Fruit fly (Drosophila melanogaster) whole organism, embryonic: ENCODE data around the gene peng.

ENCODE experiments used
- CG10147 ChIP-seq: fragments of 200-800 bp; sonication (Bioruptor generic); optimal IDR thresholded peaks from 2 replicates; lab custom pipeline; 2019; ENCODE audit warnings: missing biosample characterization, mild to moderate bottlenecking, missing genetic modification characterization, moderate library complexity
- CG11696 ChIP-seq: fragments of 200-800 bp; sonication (Bioruptor generic); IDR thresholded peaks from 2 replicates; pipeline ENCODE4 v1.3.6; 2022; ENCODE audit warnings: missing biosample characterization, missing genetic modification characterization
- CG12659 ChIP-seq: fragments of 200-800 bp; sonication (Bioruptor generic); optimal IDR thresholded peaks from 3 replicates; lab custom pipeline; 2017; ENCODE audit warnings: mild to moderate bottlenecking, missing biosample characterization, missing genetic modification reagents, missing genetic modification characterization
- CG14014 ChIP-seq: fragments of 200-800 bp; sonication (Bioruptor generic); IDR thresholded peaks from 2 replicates; pipeline ENCODE4 v1.3.6; 2022; ENCODE audit warnings: missing biosample characterization, missing genetic modification characterization
- CG14667 ChIP-seq: fragments of 200-800 bp; sonication (Bioruptor generic); IDR thresholded peaks from 2 replicates; pipeline ENCODE4 v1.3.6; 2022; ENCODE audit warnings: missing biosample characterization, missing genetic modification characterization
- CG14710 ChIP-seq: fragments of 200-800 bp; sonication (Bioruptor generic); optimal IDR thresholded peaks from 3 replicates; lab custom pipeline; 2019; ENCODE audit warnings: missing biosample characterization, mild to moderate bottlenecking, missing genetic modification characterization, moderate library complexity
- CG14965 ChIP-seq: fragments of 200-800 bp; sonication (Bioruptor generic); optimal IDR thresholded peaks from 2 replicates; lab custom pipeline; 2016; ENCODE audit warnings: missing biosample characterization, missing genetic modification characterization, borderline replicate concordance
- CG15601 ChIP-seq: fragments of 200-800 bp; sonication (Bioruptor generic); optimal IDR thresholded peaks from 3 replicates; lab custom pipeline; 2019; ENCODE audit warnings: missing biosample characterization, mild to moderate bottlenecking, missing genetic modification characterization, moderate library complexity
- CG16815 ChIP-seq: fragments of 200-800 bp; sonication (Bioruptor generic); optimal IDR thresholded peaks from 3 replicates; lab custom pipeline; 2017; ENCODE audit warnings: missing biosample characterization, mild to moderate bottlenecking, missing genetic modification characterization
- CG17912 ChIP-seq: fragments of 200-800 bp; sonication (Bioruptor generic); optimal IDR thresholded peaks from 2 replicates; lab custom pipeline; 2018; ENCODE audit warnings: missing biosample characterization, mild to moderate bottlenecking, missing genetic modification characterization
- CG2202 ChIP-seq: fragments of 200-800 bp; sonication (Bioruptor generic); optimal IDR thresholded peaks from 2 replicates; lab custom pipeline; 2018; ENCODE audit warnings: missing biosample characterization, mild to moderate bottlenecking, missing genetic modification characterization
- CG2875 ChIP-seq: fragments of 200-800 bp; sonication (Bioruptor generic); optimal IDR thresholded peaks from 2 replicates; lab custom pipeline; 2017; ENCODE audit warnings: missing biosample characterization, mild to moderate bottlenecking, missing genetic modification characterization, missing genetic modification reagents
- CG30403 ChIP-seq: fragments of 200-800 bp; sonication (Bioruptor generic); optimal IDR thresholded peaks from 3 replicates; lab custom pipeline; 2016; ENCODE audit warnings: missing biosample characterization, missing genetic modification characterization
- CG30431 ChIP-seq: fragments of 200-800 bp; sonication (Bioruptor generic); optimal IDR thresholded peaks from 2 replicates; lab custom pipeline; 2017; ENCODE audit warnings: missing biosample characterization, missing genetic modification characterization
- CG3995 ChIP-seq: fragments of 200-800 bp; sonication (Bioruptor generic); optimal IDR thresholded peaks from 3 replicates; lab custom pipeline; 2016; ENCODE audit warnings: missing biosample characterization, missing genetic modification characterization
- CG6689 ChIP-seq: fragments of 200-800 bp; sonication (Bioruptor generic); IDR thresholded peaks from 2 replicates; pipeline ENCODE4 v1.3.6; 2022; ENCODE audit warnings: missing biosample characterization, missing genetic modification characterization
- CG7745 ChIP-seq: fragments of 200-800 bp; sonication (Bioruptor generic); optimal IDR thresholded peaks from 2 replicates; lab custom pipeline; 2018; ENCODE audit warnings: missing biosample characterization, mild to moderate bottlenecking, missing genetic modification characterization, moderate library complexity
- CG9876 ChIP-seq: fragments of 200-800 bp; sonication (Bioruptor generic); optimal IDR thresholded peaks from 2 replicates; lab custom pipeline; 2016; ENCODE audit warnings: missing biosample characterization, missing genetic modification characterization
- CoRest ChIP-seq: fragments of 200-800 bp; sonication (Bioruptor generic); optimal IDR thresholded peaks from 3 replicates; lab custom pipeline; 2018; ENCODE audit warnings: missing biosample characterization, mild to moderate bottlenecking, missing genetic modification characterization, moderate library complexity
- Deaf1 ChIP-seq: fragments of 200-800 bp; optimal IDR thresholded peaks from 3 replicates; lab custom pipeline; 2019; ENCODE audit warnings: missing biosample characterization, mild to moderate bottlenecking, missing genetic modification characterization, moderate library complexity
- Fer3 ChIP-seq: fragments of 200-800 bp; sonication (Bioruptor generic); optimal IDR thresholded peaks from 2 replicates; lab custom pipeline; 2018; ENCODE audit warnings: missing biosample characterization, mild to moderate bottlenecking, missing genetic modification characterization, moderate library complexity
- Gsc ChIP-seq: fragments of 200-800 bp; sonication (Bioruptor generic); IDR thresholded peaks from 2 replicates; pipeline ENCODE4 v1.3.6; 2022; ENCODE audit warnings: missing biosample characterization, missing genetic modification characterization
- H15 ChIP-seq: fragments of 200-800 bp; sonication (Bioruptor generic); IDR thresholded peaks from 3 replicates; pipeline ENCODE4 v1.3.6; 2022; ENCODE audit warnings: missing biosample characterization, missing genetic modification characterization
- HLH4C ChIP-seq: fragments of 200-800 bp; sonication (Bioruptor generic); IDR thresholded peaks from 3 replicates; pipeline ENCODE4 v1.3.6; 2022; ENCODE audit warnings: missing biosample characterization, missing genetic modification characterization; ENCODE audit not compliant: partially characterized antibody
- Mes4 ChIP-seq: fragments of 200-800 bp; sonication (Bioruptor generic); optimal IDR thresholded peaks from 2 replicates; lab custom pipeline; 2016; ENCODE audit warnings: missing biosample characterization, missing genetic modification characterization
- NC2β ChIP-seq: fragments of 200-800 bp; sonication (Bioruptor generic); optimal IDR thresholded peaks from 2 replicates; lab custom pipeline; 2016; ENCODE audit warnings: missing biosample characterization, missing genetic modification characterization
- Oaz ChIP-seq: fragments of 200-800 bp; sonication (Bioruptor generic); IDR thresholded peaks from 2 replicates; pipeline ENCODE4 v1.3.6; 2022; ENCODE audit warnings: missing biosample characterization, missing genetic modification characterization
- Optix ChIP-seq: fragments of 200-800 bp; sonication (Bioruptor generic); IDR thresholded peaks from 3 replicates; pipeline ENCODE4 v1.3.6; 2022; ENCODE audit warnings: missing biosample characterization, missing genetic modification characterization
- Ptx1 ChIP-seq: fragments of 200-800 bp; sonication (Bioruptor generic); IDR thresholded peaks from 2 replicates; pipeline ENCODE4 v1.3.6; 2022; ENCODE audit warnings: missing biosample characterization, missing genetic modification characterization
- Rx ChIP-seq: fragments of 200-800 bp; sonication (Bioruptor generic); IDR thresholded peaks from 2 replicates; pipeline ENCODE4 v1.3.6; 2022; ENCODE audit warnings: missing biosample characterization, missing genetic modification characterization
- Spps ChIP-seq: fragments of 200-800 bp; sonication (Bioruptor generic); optimal IDR thresholded peaks from 2 replicates; lab custom pipeline; 2018; ENCODE audit warnings: missing biosample characterization, mild to moderate bottlenecking, missing genetic modification characterization
- Vsx1 ChIP-seq: fragments of 200-800 bp; sonication (Bioruptor generic); optimal IDR thresholded peaks from 2 replicates; lab custom pipeline; 2017; ENCODE audit warnings: missing biosample characterization, mild to moderate bottlenecking, missing genetic modification characterization, missing genetic modification reagents
- abd-A ChIP-seq: fragments of 200-800 bp; sonication (Bioruptor generic); optimal IDR thresholded peaks from 3 replicates; lab custom pipeline; 2019; ENCODE audit warnings: missing biosample characterization, mild to moderate bottlenecking, missing genetic modification characterization, moderate library complexity
- ara ChIP-seq: fragments of 200-800 bp; sonication (Bioruptor generic); IDR thresholded peaks from 2 replicates; pipeline ENCODE4 v1.3.6; 2022; ENCODE audit warnings: missing biosample characterization, missing genetic modification characterization
- fd64A ChIP-seq: fragments of 200-800 bp; sonication (Bioruptor generic); optimal IDR thresholded peaks from 3 replicates; lab custom pipeline; 2018; ENCODE audit warnings: missing biosample characterization, mild to moderate bottlenecking, missing genetic modification characterization
- gcm2 ChIP-seq: fragments of 200-800 bp; sonication (Bioruptor generic); optimal IDR thresholded peaks from 2 replicates; lab custom pipeline; 2016; ENCODE audit warnings: missing biosample characterization, missing genetic modification characterization
- gsb-n ChIP-seq: fragments of 200-800 bp; sonication (Bioruptor generic); optimal IDR thresholded peaks from 3 replicates; lab custom pipeline; 2018; ENCODE audit warnings: missing biosample characterization, mild to moderate bottlenecking, missing genetic modification characterization
- ken ChIP-seq: fragments of 200-800 bp; sonication (Bioruptor generic); IDR thresholded peaks from 3 replicates; pipeline ENCODE4 v1.3.6; 2022; ENCODE audit warnings: missing biosample characterization, missing genetic modification characterization
- lola ChIP-seq, 3 experiments: fragments of >200 bp in 2 of 3; fragments of 200-800 bp in 1 of 3; sonication (Bioruptor generic) in 1 of 3; optimal IDR thresholded peaks; 2 replicates each; lab custom pipeline; 2017 to 2019; ENCODE audit warnings: missing biosample characterization in 3 of 3, missing genetic modification characterization in 3 of 3, mild to moderate bottlenecking in 1 of 3, moderate library complexity in 1 of 3
- nmo ChIP-seq: fragments of 200-800 bp; sonication (Bioruptor generic); optimal IDR thresholded peaks from 2 replicates; lab custom pipeline; 2018; ENCODE audit warnings: missing biosample characterization, mild to moderate bottlenecking, missing genetic modification characterization, moderate library complexity
- pan ChIP-seq, 4 experiments: fragments of >200 bp in 3 of 4; fragments of 200-800 bp in 1 of 4; sonication (Bioruptor generic) in 1 of 4; optimal IDR thresholded peaks in 3 of 4; IDR thresholded peaks in 1 of 4; 2 replicates each; pipeline versions ENCODE4 v1.3.6 to Lab custom; 2017 to 2022; ENCODE audit warnings: missing biosample characterization in 2 of 4, missing genetic modification characterization in 2 of 4, mixed read lengths in 1 of 4
- pros ChIP-seq: fragments of 200-800 bp; sonication (Bioruptor generic); optimal IDR thresholded peaks from 3 replicates; lab custom pipeline; 2019; ENCODE audit warnings: missing biosample characterization, mild to moderate bottlenecking, missing genetic modification characterization, moderate library complexity
- psq ChIP-seq: fragments of 200-800 bp; sonication (Bioruptor generic); optimal IDR thresholded peaks from 2 replicates; lab custom pipeline; 2017; ENCODE audit warnings: missing biosample characterization, missing genetic modification characterization
- scrt ChIP-seq: fragments of 200-800 bp; sonication (Bioruptor generic); optimal IDR thresholded peaks from 2 replicates; lab custom pipeline; 2018; ENCODE audit warnings: missing biosample characterization, mild to moderate bottlenecking, missing genetic modification characterization, moderate library complexity
- shn ChIP-seq: fragments of 200-800 bp; sonication (Bioruptor generic); optimal IDR thresholded peaks from 3 replicates; lab custom pipeline; 2016; ENCODE audit warnings: missing biosample characterization, missing genetic modification characterization
- sqz ChIP-seq: fragments of 200-800 bp; sonication (Bioruptor generic); optimal IDR thresholded peaks from 3 replicates; lab custom pipeline; 2018; ENCODE audit warnings: missing biosample characterization, mild to moderate bottlenecking, missing genetic modification characterization
- tin ChIP-seq: fragments of 200-800 bp; sonication (Bioruptor generic); optimal IDR thresholded peaks from 3 replicates; lab custom pipeline; 2016; ENCODE audit warnings: missing biosample characterization, missing genetic modification characterization
- vnd ChIP-seq: fragments of 200-800 bp; sonication (Bioruptor generic); IDR thresholded peaks from 3 replicates; pipeline ENCODE4 v1.3.6; 2022; ENCODE audit warnings: missing biosample characterization, missing genetic modification characterization; ENCODE audit not compliant: partially characterized antibody
- yki ChIP-seq: fragments of >200 bp; optimal IDR thresholded peaks from 3 replicates; lab custom pipeline; 2018

The peng gene

DNA sequence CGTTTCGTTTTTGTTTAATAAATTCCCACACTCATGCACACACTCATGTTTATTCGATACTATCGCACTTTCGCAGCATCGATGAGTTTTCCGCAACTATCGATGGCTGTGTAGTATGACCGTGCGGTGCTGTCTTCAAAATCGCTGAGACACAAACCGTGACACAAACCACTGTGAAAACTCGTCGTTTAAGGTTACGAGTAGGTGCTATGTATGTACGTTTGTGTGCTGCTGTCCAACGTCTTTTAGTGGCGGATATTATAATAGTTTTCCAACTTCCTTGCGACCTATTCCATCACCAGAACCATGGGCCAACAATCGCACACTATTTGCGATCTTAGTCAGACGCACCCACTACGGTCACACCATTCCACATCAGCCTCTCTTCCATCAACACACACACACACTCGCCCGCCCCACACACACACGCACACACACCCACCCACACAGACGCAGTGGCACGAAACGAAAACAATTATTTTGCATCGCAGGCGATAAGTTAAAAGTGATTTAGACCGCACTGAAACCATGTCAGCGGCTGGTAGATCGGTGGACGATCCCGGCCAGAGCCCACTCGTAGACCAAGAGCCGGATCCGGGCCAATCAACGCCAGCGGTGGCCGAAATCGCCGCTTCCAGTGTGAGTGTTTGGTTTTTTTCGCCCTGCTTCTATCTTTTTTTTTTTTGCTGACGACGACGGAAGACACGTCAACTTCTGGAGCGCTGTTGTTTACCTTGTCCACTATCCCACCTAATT lies 25.5 kb downstream of the peng start, which contains the start of the genes Dd and CG1486 (continued):
- TF ChIP-seq gsb-n (tag; lab: Kevin White, UChicago) = no peak
- no peak for TF ChIP-seq Deaf1
- no peak for TF ChIP-seq CG14965
- no peak for TF ChIP-seq ara (GFP tag; lab: Robert Waterston, UW)
- TF ChIP-seq CG2202 (tag; lab: Kevin White, UChicago) = no peak
- TF ChIP-seq gcm2 (GFP tag; lab: Kevin White, UChicago) = no peak
- TF ChIP-seq CG16815 (GFP tag; lab: Kevin White, UChicago) = no peak
- no peak for TF ChIP-seq Spps (tag; lab: Kevin White, UChicago)
- no peak for TF ChIP-seq pan (optimal IDR thresholded peaks at IDR 0.05; lab: Kevin White, UChicago)
- peak in 1 of 2 experiments; percentile 21 for TF ChIP-seq pan (GFP tag; optimal IDR thresholded peaks at IDR 0.05 in 1 of 2, IDR thresholded peaks at IDR 0.05 in 1 of 2)
- TF ChIP-seq tin (GFP tag; lab: Kevin White, UChicago) = no peak
- peak; percentile 92 for TF ChIP-seq vnd (GFP tag; lab: Robert Waterston, UW)
- no peak for TF ChIP-seq Fer3 (tag; lab: Kevin White, UChicago)
- TF ChIP-seq sqz (GFP tag; lab: Kevin White, UChicago) = no peak
- TF ChIP-seq CG11696 (GFP tag; lab: Robert Waterston, UW) = no peak
- TF ChIP-seq CG17912 (GFP tag; lab: Kevin White, UChicago) = no peak
- no peak for TF ChIP-seq fd64A
- TF ChIP-seq lola (GFP tag; optimal IDR thresholded peaks at IDR 0.05; lab: Kevin White, UChicago) = no peak
- TF ChIP-seq Mes4 (GFP tag; lab: Kevin White, UChicago) = no peak
- no peak for TF ChIP-seq scrt (GFP tag; lab: Kevin White, UChicago)
- no peak for TF ChIP-seq CG14014
- no peak for TF ChIP-seq Oaz
- TF ChIP-seq Gsc = no peak
- no peak for TF ChIP-seq CG7745
- no peak for TF ChIP-seq Rx (GFP tag; lab: Robert Waterston, UW)
- TF ChIP-seq CoRest = peak; percentile 37
- TF ChIP-seq CG3995 (GFP tag; lab: Kevin White, UChicago) = peak; percentile 76
- TF ChIP-seq pros (GFP tag; lab: Kevin White, UChicago) = no peak
- peak; percentile 90 for TF ChIP-seq HLH4C
- TF ChIP-seq ken (GFP tag; lab: Robert Waterston, UW) = no peak
- no peak for TF ChIP-seq Vsx1
- TF ChIP-seq nmo (GFP tag; lab: Kevin White, UChicago) = peak; percentile 76
- TF ChIP-seq abd-A (tag; lab: Kevin White, UChicago) = no peak
- no peak for TF ChIP-seq CG2875
- peak; percentile 9 for TF ChIP-seq yki (lab: Kevin White, UChicago)
- TF ChIP-seq Ptx1 (GFP tag; lab: Robert Waterston, UW) = no peak
- no peak for TF ChIP-seq CG6689 (GFP tag; lab: Robert Waterston, UW)
- TF ChIP-seq CG14667 = no peak
- no peak for TF ChIP-seq H15 (GFP tag; lab: Robert Waterston, UW)
- TF ChIP-seq CG14710 (tag; lab: Kevin White, UChicago) = peak; percentile 79
- TF ChIP-seq CG15601 (tag; lab: Kevin White, UChicago) = no peak
- no peak for TF ChIP-seq shn (GFP tag; lab: Kevin White, UChicago)
- no peak for TF ChIP-seq psq (GFP tag; lab: Kevin White, UChicago)
- no peak for TF ChIP-seq CG9876
- TF ChIP-seq CG10147 (GFP tag; lab: Kevin White, UChicago) = no peak
- no peak for TF ChIP-seq NC2β (GFP tag; lab: Kevin White, UChicago)
- no peak for TF ChIP-seq CG30431 (GFP tag; lab: Kevin White, UChicago)
- no peak for TF ChIP-seq Optix
- TF ChIP-seq CG12659 (GFP tag; lab: Kevin White, UChicago) = peak; percentile 64
- TF ChIP-seq CG30403 (GFP tag; lab: Kevin White, UChicago) = peak; percentile 16
